Worm (Caenorhabditis elegans) whole organism, L3 larva: Measurements from ENCODE around the gene nhr-171.

ENCODE experiments used
- R02D3.7 ChIP-seq: fragments of 150-350 bp; optimal IDR thresholded peaks from 2 replicates; lab custom pipeline; 2014; ENCODE audit warnings: missing biosample characterization, missing genetic modification characterization
- ZK546.5 ChIP-seq: sonication (generic microtip); optimal IDR thresholded peaks from 2 replicates; lab custom pipeline; 2017; ENCODE audit warnings: missing biosample characterization, missing genetic modification characterization
- aly-2 ChIP-seq: fragments of 150-350 bp; optimal IDR thresholded peaks from 2 replicates; lab custom pipeline; 2014; ENCODE audit warnings: missing biosample characterization, missing genetic modification characterization
- elt-2 ChIP-seq: sonication (generic microtip); optimal IDR thresholded peaks from 2 replicates; lab custom pipeline; 2016; ENCODE audit warnings: missing genetic modification reagents, mild to moderate bottlenecking, missing genetic modification characterization, missing compliant biosample characterization
- fkh-2 ChIP-seq: fragments of 150-350 bp; optimal IDR thresholded peaks from 2 replicates; lab custom pipeline; 2014; ENCODE audit warnings: missing biosample characterization, missing genetic modification reagents, missing genetic modification characterization
- mdl-1 ChIP-seq: fragments of 150-350 bp; optimal IDR thresholded peaks from 2 replicates; lab custom pipeline; 2014; ENCODE audit warnings: missing biosample characterization, missing genetic modification characterization
- nhr-23 ChIP-seq: fragments of 150-350 bp; optimal IDR thresholded peaks from 2 replicates; lab custom pipeline; 2014; ENCODE audit warnings: missing biosample characterization, missing genetic modification reagents, missing genetic modification characterization
- pha-4 ChIP-seq: fragments of 150-350 bp; optimal IDR thresholded peaks from 2 replicates; lab custom pipeline; 2014; ENCODE audit warnings: missing biosample characterization, missing genetic modification reagents, missing genetic modification characterization
- snpc-4 ChIP-seq: fragments of 150-350 bp; optimal IDR thresholded peaks from 2 replicates; lab custom pipeline; 2014; ENCODE audit warnings: missing biosample characterization, missing genetic modification characterization
- tbx-2 ChIP-seq: sonication (generic microtip); optimal IDR thresholded peaks from 2 replicates; lab custom pipeline; 2016; ENCODE audit warnings: mild to moderate bottlenecking, missing genetic modification characterization, missing compliant biosample characterization
- unc-62 ChIP-seq: fragments of 150-350 bp; sonication (generic microtip); optimal IDR thresholded peaks from 4 replicates; lab custom pipeline; 2014; ENCODE audit warnings: missing biosample characterization, missing genetic modification reagents, missing genetic modification characterization
- zag-1 ChIP-seq: fragments of 150-350 bp; optimal IDR thresholded peaks from 2 replicates; lab custom pipeline; 2014; ENCODE audit warnings: missing biosample characterization, missing genetic modification characterization

nhr-171 gene

ce11 chrV:7558693-7559092 lies 47.1 kb downstream of the nhr-171 start, which contains the start of gene ets-7:
ets-7 (minus strand) TSS chrV:7558793.
- no peak for TF ChIP-seq unc-62
- TF ChIP-seq nhr-23 (tag; lab: Kevin White, UChicago): no peak
- TF ChIP-seq ZK546.5 (tag; lab: Kevin White, UChicago): no peak
- no peak for TF ChIP-seq elt-2 (tag; lab: Kevin White, UChicago)
- TF ChIP-seq aly-2 (tag; lab: Kevin White, UChicago): no peak

- TF ChIP-seq R02D3.7: no peak
- TF ChIP-seq unc-62: no peak
- no peak for TF ChIP-seq tbx-2
- no peak for TF ChIP-seq fkh-2 (tag; lab: Kevin White, UChicago)
- no peak for TF ChIP-seq zag-1
- no peak for TF ChIP-seq snpc-4
- no peak for TF ChIP-seq pha-4
- no peak for TF ChIP-seq mdl-1
- TF ChIP-seq ZK546.5 (tag; lab: Kevin White, UChicago): no peak
Observed at ce11 chrV:7562947-7563346, 51.4 kb downstream of the nhr-171 start, which contains the start of gene F19F10.1. F19F10.1 (plus strand) TSS chrV:7563247.
